Worm (Caenorhabditis elegans): Measurements from ENCODE around the gene stdh-1.

The stdh-1 gene

DNA sequence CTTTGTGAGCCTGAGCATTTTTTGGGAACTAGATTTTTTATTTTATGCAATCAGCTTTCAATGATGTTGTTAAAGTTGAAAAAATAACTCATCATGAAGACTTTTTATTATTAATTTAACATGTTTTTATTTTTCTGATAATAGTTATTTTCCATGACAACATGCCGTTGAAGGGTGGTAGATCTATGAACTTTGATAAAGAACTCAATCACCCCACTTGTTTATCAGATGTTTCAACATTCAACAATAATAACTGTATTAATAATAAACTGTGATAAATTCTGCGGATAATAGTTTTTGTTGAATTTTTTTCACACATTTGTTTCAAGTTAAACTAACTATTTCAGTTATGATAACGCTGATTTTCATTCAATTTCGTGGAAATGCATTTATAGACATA is 14.8 kb upstream of the stdh-1 start:
- peak; percentile 63 for TF ChIP-seq nhr-85 (tag)
- TF ChIP-seq elt-2 (tag; optimal IDR thresholded peaks at IDR 0.05), result peak; percentile 59
- no peak for TF ChIP-seq snu-23 (GFP tag; optimal IDR thresholded peaks at IDR 0.05)
- TF ChIP-seq F16B12.6 (tag; optimal IDR thresholded peaks at IDR 0.05), result no peak
- peak; percentile 40 for TF ChIP-seq nhr-71 (tag; optimal IDR thresholded peaks at IDR 0.05)
- peak; percentile 33 for TF ChIP-seq nhr-20 (tag; optimal IDR thresholded peaks at IDR 0.05)
- 0 out of 2 replicates have a peak, but pooled peaks have one; percentile 13 for TF ChIP-seq nhr-19 (GFP tag; conservative IDR thresholded peaks at IDR 0.05)

DNA sequence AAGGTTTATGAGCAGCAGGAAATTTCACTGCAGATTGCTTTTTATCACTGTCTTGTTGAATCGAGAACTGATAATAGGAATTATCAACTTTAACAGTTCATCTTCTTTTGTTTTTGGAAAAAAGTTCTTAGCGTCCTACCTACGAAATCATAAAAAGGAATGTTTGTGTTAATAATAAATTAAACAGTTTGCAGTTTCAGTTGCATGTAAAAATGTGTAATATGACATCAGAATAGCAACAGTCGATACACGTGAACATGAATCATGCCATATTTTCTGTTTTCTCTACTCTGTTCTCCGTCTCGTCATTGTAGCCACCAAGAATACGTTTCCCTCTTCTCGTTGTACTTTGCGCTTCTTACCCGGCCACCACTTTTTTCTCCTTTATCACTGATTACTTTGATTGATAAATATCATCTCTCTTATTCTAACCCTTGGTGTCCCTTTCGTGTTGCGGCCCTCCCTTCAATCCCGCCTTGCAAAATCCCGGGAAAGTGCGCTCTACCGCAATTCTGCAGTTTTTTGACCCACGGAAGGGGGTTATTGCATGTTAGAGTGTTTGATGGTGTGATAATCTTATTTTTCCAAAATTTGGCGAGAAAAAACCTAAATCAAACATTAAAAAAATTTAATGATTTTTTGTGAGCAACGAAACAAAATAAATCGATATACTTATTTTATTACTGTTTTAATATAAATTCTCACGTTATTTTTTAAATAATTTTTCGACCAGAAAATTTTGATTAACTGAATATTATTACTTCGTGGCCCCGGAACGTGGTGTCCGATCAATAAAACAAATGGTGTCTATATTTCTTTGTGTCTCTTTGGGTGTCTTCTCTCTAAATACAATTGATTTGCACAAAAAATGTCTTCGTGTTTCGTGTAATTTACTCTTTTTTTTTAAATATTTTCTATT is 13.6 kb upstream of the stdh-1 start, which contains the start of gene sptl-3:
Gene sptl-3, plus strand, starts transcription at position 869 of the 919 bp plus-strand sequence.
- TF ChIP-seq blmp-1 (tag; optimal IDR thresholded peaks at IDR 0.05), result peak; percentile 83
- peak; percentile 69 for TF ChIP-seq lin-14 (GFP tag; optimal IDR thresholded peaks at IDR 0.05)
- peak; percentile 23 to 57 for TF ChIP-seq lin-35 (GFP tag; optimal IDR thresholded peaks at IDR 0.05)
- peak in 2 of 3 experiments; percentile 22 to 55 for TF ChIP-seq dpl-1 (GFP tag; optimal IDR thresholded peaks at IDR 0.05)
- TF ChIP-seq nhr-20 (tag; optimal IDR thresholded peaks at IDR 0.05), result peak; percentile 68
- TF ChIP-seq mep-1 (tag; optimal IDR thresholded peaks at IDR 0.05), result peak; percentile 46
- TF ChIP-seq elt-2 (tag; optimal IDR thresholded peaks at IDR 0.05), result peak; percentile 77
- no peak for TF ChIP-seq unc-130 (tag; optimal IDR thresholded peaks at IDR 0.05)
- TF ChIP-seq skn-1 (tag; optimal IDR thresholded peaks at IDR 0.05), result peak; percentile 48
- TF ChIP-seq unc-62 (GFP tag; optimal IDR thresholded peaks at IDR 0.05), result no peak
- TF ChIP-seq nhr-19 (GFP tag; conservative IDR thresholded peaks at IDR 0.05), result peak; percentile 53
- peak; percentile 75 for TF ChIP-seq nhr-71 (tag; optimal IDR thresholded peaks at IDR 0.05)
- no peak for TF ChIP-seq sox-4 (tag; optimal IDR thresholded peaks at IDR 0.05)
- peak; percentile 43 for TF ChIP-seq rnt-1 (tag; optimal IDR thresholded peaks at IDR 0.05)
- TF ChIP-seq lsy-2 (tag; optimal IDR thresholded peaks at IDR 0.05), result peak in 1 of 2 experiments; percentile 42
- peak in 2 of 6 experiments; percentile 49 to 81 for TF ChIP-seq elt-3 (tag; optimal IDR thresholded peaks at IDR 0.05)
- TF ChIP-seq unc-30 (tag; optimal IDR thresholded peaks at IDR 0.05), result no peak
- TF ChIP-seq snu-23 (GFP tag; optimal IDR thresholded peaks at IDR 0.05), result peak; percentile 65
- TF ChIP-seq nhr-90 (tag; optimal IDR thresholded peaks at IDR 0.05; ENCODE audit: poor library complexity), result peak; percentile 14
- peak; percentile 4 to 22 for TF ChIP-seq efl-1 (optimal IDR thresholded peaks at IDR 0.05)
- peak; percentile 10 to 88 for TF ChIP-seq efl-1 (GFP tag; optimal IDR thresholded peaks at IDR 0.05 in 1 of 2)
- peak in 1 of 2 experiments; percentile 61 for TF ChIP-seq mdl-1 (tag; optimal IDR thresholded peaks at IDR 0.05)
- no peak for TF ChIP-seq ceh-8 (GFP tag; optimal IDR thresholded peaks at IDR 0.05)
- TF ChIP-seq sptf-1 (tag; optimal IDR thresholded peaks at IDR 0.05), result no peak
- peak; percentile 20 for TF ChIP-seq C16A3.4 (tag; optimal IDR thresholded peaks at IDR 0.05)
- TF ChIP-seq tbx-2 (tag; optimal IDR thresholded peaks at IDR 0.05), result peak; percentile 44
- TF ChIP-seq nhr-85 (tag), result peak; percentile 77

DNA sequence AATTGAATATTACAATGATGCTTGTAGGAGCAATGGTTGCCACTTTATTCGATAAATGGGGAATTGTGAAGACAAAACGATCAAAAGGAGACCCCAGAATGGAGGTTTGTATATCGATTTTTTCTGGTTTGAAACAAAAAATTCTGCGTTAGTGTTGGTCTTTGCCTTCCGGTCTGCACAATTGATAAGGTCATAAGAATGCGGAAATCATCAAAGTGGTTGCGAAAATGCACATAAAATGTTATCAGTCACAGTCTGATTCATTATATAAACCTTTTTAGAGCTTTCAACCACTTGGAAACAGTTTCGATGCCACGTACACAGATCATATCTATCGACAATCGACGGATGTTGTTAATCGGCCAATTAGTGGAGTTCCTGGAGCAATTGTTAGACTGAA is 12.7 kb upstream of the stdh-1 start:
- TF ChIP-seq lin-35 (GFP tag; optimal IDR thresholded peaks at IDR 0.05) (peak in 1 of 2 experiments; percentile 48), jun-1 (tag; optimal IDR thresholded peaks at IDR 0.05) (peak; percentile 9), C04F5.9 (tag; optimal IDR thresholded peaks at IDR 0.05) (no peak), pqm-1 (tag; optimal IDR thresholded peaks at IDR 0.05) (peak; percentile 93), elt-2 (tag; optimal IDR thresholded peaks at IDR 0.05) (peak; percentile 85)

DNA sequence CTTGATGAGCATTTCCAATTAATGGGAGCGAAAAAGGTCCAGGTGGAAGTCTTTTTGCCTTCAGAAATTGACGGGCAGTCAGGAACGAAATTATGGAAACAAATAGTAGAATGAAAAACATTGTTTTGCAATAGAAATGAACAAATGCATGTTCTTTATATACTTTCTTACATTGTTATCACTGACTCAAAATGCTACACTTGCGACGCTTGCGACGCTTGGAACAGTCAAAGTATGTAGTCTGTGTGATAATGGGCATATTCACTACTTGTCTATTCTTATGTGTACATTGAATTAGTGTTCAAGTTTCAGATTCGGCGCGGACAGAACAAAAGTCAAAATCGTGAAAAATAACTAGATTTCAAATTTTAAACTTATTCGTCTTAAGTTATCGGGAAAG is 7.9 kb upstream of the stdh-1 start, which contains the start of gene cyp-35C1:
Gene cyp-35C1, minus strand, starts transcription at position 132 of the 400 bp plus-strand sequence.
- TF ChIP-seq elt-2 (tag; optimal IDR thresholded peaks at IDR 0.05) (peak; percentile 2), ceh-8 (GFP tag; optimal IDR thresholded peaks at IDR 0.05) (no peak)

DNA sequence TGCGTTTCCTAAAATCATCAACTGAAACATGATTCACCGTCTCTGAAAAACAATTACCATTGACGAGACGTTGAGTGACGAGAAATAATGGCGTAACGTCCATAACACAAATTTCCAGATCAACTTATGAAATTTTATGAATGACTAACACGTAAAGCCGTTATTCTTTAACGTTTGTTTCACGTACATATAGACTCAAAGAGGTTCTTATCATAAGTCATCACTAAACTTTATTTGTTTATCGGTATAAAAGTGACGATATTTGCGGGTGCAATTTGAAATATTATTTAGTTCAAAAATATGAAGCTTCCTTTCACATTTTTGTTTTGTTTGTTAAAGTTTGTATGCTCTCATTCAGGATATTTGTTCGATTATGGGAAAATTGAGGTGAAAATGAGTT is 7.1 kb upstream of the stdh-1 start, which contains the start of gene oac-3:
Gene oac-3, plus strand, starts transcription at position 301 of the 400 bp plus-strand sequence.
- TF ChIP-seq elt-2 (tag; optimal IDR thresholded peaks at IDR 0.05) (no peak), snu-23 (GFP tag; optimal IDR thresholded peaks at IDR 0.05) (no peak), lsy-2 (tag; optimal IDR thresholded peaks at IDR 0.05) (no peak), dsc-1 (tag; optimal IDR thresholded peaks at IDR 0.05) (no peak), ceh-88 (GFP tag; IDR thresholded peaks at IDR 0.05) (no peak), tbx-2 (tag; optimal IDR thresholded peaks at IDR 0.05) (no peak), nhr-20 (tag; optimal IDR thresholded peaks at IDR 0.05) (no peak), tlp-1 (tag; optimal IDR thresholded peaks at IDR 0.05) (no peak), lin-39 (tag; optimal IDR thresholded peaks at IDR 0.05) (no peak), F16B12.6 (tag; optimal IDR thresholded peaks at IDR 0.05) (no peak), sptf-1 (tag; optimal IDR thresholded peaks at IDR 0.05) (no peak), isw-1 (GFP tag; IDR thresholded peaks at IDR 0.05) (no peak), lin-13 (GFP tag; optimal IDR thresholded peaks at IDR 0.05) (no peak), fkh-10 (GFP tag; optimal IDR thresholded peaks at IDR 0.05) (no peak), nhr-237 (tag; optimal IDR thresholded peaks at IDR 0.05) (no peak), zip-4 (GFP tag; optimal IDR thresholded peaks at IDR 0.05) (no peak), pqm-1 (tag; optimal IDR thresholded peaks at IDR 0.05) (no peak)

All from whole organism, L1 larva.